Fruit fly (Drosophila melanogaster) whole organism, embryonic: ENCODE data around the gene CG9586.

ENCODE experiments used
- ATbp ChIP-seq: fragments of 200-800 bp; sonication (Bioruptor generic); optimal IDR thresholded peaks from 2 replicates; lab custom pipeline; 2017; ENCODE audit warnings: missing biosample characterization, mild to moderate bottlenecking, missing genetic modification characterization, missing genetic modification reagents
- Abd-B ChIP-seq: fragments of 200-800 bp; sonication (Bioruptor generic); optimal IDR thresholded peaks from 2 replicates; lab custom pipeline; 2018; ENCODE audit warnings: missing biosample characterization, mild to moderate bottlenecking, missing genetic modification characterization, moderate library complexity
- Ada2b ChIP-seq: fragments of 200-800 bp; sonication (Bioruptor generic); IDR thresholded peaks from 2 replicates; pipeline ENCODE4 v1.3.6; 2022; ENCODE audit warnings: missing biosample characterization, missing genetic modification characterization
- Asciz ChIP-seq: fragments of 200-800 bp; sonication (Bioruptor generic); optimal IDR thresholded peaks from 2 replicates; lab custom pipeline; 2017; ENCODE audit warnings: missing biosample characterization, mild to moderate bottlenecking, missing genetic modification characterization, missing genetic modification reagents
- B-H1 ChIP-seq: fragments of 200-800 bp; sonication (Bioruptor generic); IDR thresholded peaks from 3 replicates; pipeline ENCODE4 v1.3.6; 2022; ENCODE audit warnings: missing biosample characterization, missing genetic modification characterization
- B-H2 ChIP-seq: fragments of 200-800 bp; sonication (Bioruptor generic); optimal IDR thresholded peaks from 2 replicates; lab custom pipeline; 2018; ENCODE audit warnings: missing biosample characterization, mild to moderate bottlenecking, missing genetic modification characterization
- CG10267 ChIP-seq: fragments of 200-800 bp; sonication (Bioruptor generic); optimal IDR thresholded peaks from 2 replicates; lab custom pipeline; 2018; ENCODE audit warnings: missing biosample characterization, mild to moderate bottlenecking, missing genetic modification characterization, moderate library complexity
- CG10654 ChIP-seq: fragments of 200-800 bp; sonication (Bioruptor generic); optimal IDR thresholded peaks from 2 replicates; lab custom pipeline; 2016; ENCODE audit warnings: missing biosample characterization, missing genetic modification characterization
- CG10979 ChIP-seq: fragments of 200-800 bp; sonication (Bioruptor generic); optimal IDR thresholded peaks from 2 replicates; lab custom pipeline; 2018; ENCODE audit warnings: missing biosample characterization, mild to moderate bottlenecking, missing genetic modification characterization, moderate library complexity
- CG12071 ChIP-seq: fragments of 200-800 bp; sonication (Bioruptor generic); optimal IDR thresholded peaks from 3 replicates; lab custom pipeline; 2018; ENCODE audit warnings: missing biosample characterization, mild to moderate bottlenecking, missing genetic modification characterization
- CG12942 ChIP-seq: fragments of 200-800 bp; sonication (Bioruptor generic); optimal IDR thresholded peaks from 3 replicates; lab custom pipeline; 2016; ENCODE audit warnings: missing biosample characterization, missing genetic modification characterization
- CG13775 ChIP-seq: fragments of 200-800 bp; sonication (Bioruptor generic); optimal IDR thresholded peaks from 3 replicates; lab custom pipeline; 2017; ENCODE audit warnings: missing biosample characterization, mild to moderate bottlenecking, missing genetic modification characterization
- CG15479 ChIP-seq: fragments of 200-800 bp; sonication (Bioruptor generic); optimal IDR thresholded peaks from 3 replicates; lab custom pipeline; 2019; ENCODE audit warnings: missing biosample characterization, mild to moderate bottlenecking, missing genetic modification characterization, moderate library complexity
- CG1603 ChIP-seq: fragments of 200-800 bp; sonication (Bioruptor generic); optimal IDR thresholded peaks from 2 replicates; lab custom pipeline; 2019; ENCODE audit warnings: missing biosample characterization, mild to moderate bottlenecking, missing genetic modification characterization, moderate library complexity
- CG30403 ChIP-seq: fragments of 200-800 bp; sonication (Bioruptor generic); optimal IDR thresholded peaks from 3 replicates; lab custom pipeline; 2016; ENCODE audit warnings: missing biosample characterization, missing genetic modification characterization
- CG31365 ChIP-seq: fragments of 200-800 bp; sonication (Bioruptor generic); optimal IDR thresholded peaks from 2 replicates; lab custom pipeline; 2018; ENCODE audit warnings: missing biosample characterization, mild to moderate bottlenecking, missing genetic modification characterization
- CG42726 ChIP-seq: fragments of 200-800 bp; sonication (Bioruptor generic); IDR thresholded peaks from 2 replicates; pipeline ENCODE4 v1.3.6; 2022; ENCODE audit warnings: missing biosample characterization, missing genetic modification characterization; ENCODE audit not compliant: partially characterized antibody
- CG4282 ChIP-seq: fragments of 200-800 bp; sonication (Bioruptor generic); optimal IDR thresholded peaks from 2 replicates; lab custom pipeline; 2016; ENCODE audit warnings: missing biosample characterization, missing genetic modification characterization
- CG6854 ChIP-seq: fragments of 200-800 bp; sonication (Bioruptor generic); optimal IDR thresholded peaks from 3 replicates; lab custom pipeline; 2017; ENCODE audit warnings: missing biosample characterization, mild to moderate bottlenecking, missing genetic modification characterization
- CHES-1-like ChIP-seq: fragments of 200-800 bp; sonication (Bioruptor generic); optimal IDR thresholded peaks from 2 replicates; lab custom pipeline; 2016; ENCODE audit warnings: missing biosample characterization, missing genetic modification characterization
- Chrac-16 ChIP-seq: fragments of 200-800 bp; sonication (Bioruptor generic); optimal IDR thresholded peaks from 3 replicates; lab custom pipeline; 2016; ENCODE audit warnings: missing biosample characterization, missing genetic modification characterization
- Dek ChIP-seq: fragments of 200-800 bp; sonication (Bioruptor generic); optimal IDR thresholded peaks from 3 replicates; lab custom pipeline; 2019; ENCODE audit warnings: missing biosample characterization, mild to moderate bottlenecking, missing genetic modification characterization, moderate library complexity
- Doc2 ChIP-seq: fragments of 200-800 bp; sonication (Bioruptor generic); IDR thresholded peaks from 2 replicates; pipeline ENCODE4 v1.3.6; 2022; ENCODE audit warnings: missing biosample characterization, missing genetic modification characterization
- E2f2 ChIP-seq: fragments of 200-800 bp; sonication (Bioruptor generic); IDR thresholded peaks from 2 replicates; pipeline ENCODE4 v1.3.6; 2022; ENCODE audit warnings: missing biosample characterization, missing genetic modification characterization
- Gsc ChIP-seq: fragments of 200-800 bp; sonication (Bioruptor generic); IDR thresholded peaks from 2 replicates; pipeline ENCODE4 v1.3.6; 2022; ENCODE audit warnings: missing biosample characterization, missing genetic modification characterization
- Hey ChIP-seq: fragments of 200-800 bp; sonication (Bioruptor generic); optimal IDR thresholded peaks from 3 replicates; lab custom pipeline; 2018; ENCODE audit warnings: missing biosample characterization, mild to moderate bottlenecking, missing genetic modification characterization
- MTF-1 ChIP-seq: fragments of 200-800 bp; sonication (Bioruptor generic); optimal IDR thresholded peaks from 2 replicates; lab custom pipeline; 2018; ENCODE audit warnings: missing biosample characterization, mild to moderate bottlenecking, missing genetic modification characterization, borderline replicate concordance
- Mes4 ChIP-seq: fragments of 200-800 bp; sonication (Bioruptor generic); optimal IDR thresholded peaks from 2 replicates; lab custom pipeline; 2016; ENCODE audit warnings: missing biosample characterization, missing genetic modification characterization
- Optix ChIP-seq: fragments of 200-800 bp; sonication (Bioruptor generic); IDR thresholded peaks from 3 replicates; pipeline ENCODE4 v1.3.6; 2022; ENCODE audit warnings: missing biosample characterization, missing genetic modification characterization
- Poxn ChIP-seq: fragments of 200-800 bp; sonication (Bioruptor generic); IDR thresholded peaks from 2 replicates; pipeline ENCODE4 v1.3.6; 2022; ENCODE audit warnings: missing biosample characterization, missing genetic modification characterization
- Rfx ChIP-seq: fragments of 200-800 bp; sonication (Bioruptor generic); IDR thresholded peaks from 2 replicates; pipeline ENCODE4 v1.3.6; 2022; ENCODE audit warnings: missing biosample characterization, missing genetic modification characterization
- Usf ChIP-seq: fragments of 200-800 bp; sonication (Bioruptor generic); optimal IDR thresholded peaks from 2 replicates; lab custom pipeline; 2017; ENCODE audit warnings: missing genotype, missing biosample characterization, missing genetic modification characterization
- aop ChIP-seq: fragments of 200-800 bp; sonication (Bioruptor generic); IDR thresholded peaks from 2 replicates; pipeline ENCODE4 v1.3.6; 2022; ENCODE audit warnings: missing biosample characterization, missing genetic modification characterization
- exex ChIP-seq: fragments of 200-800 bp; sonication (Bioruptor generic); optimal IDR thresholded peaks from 4 replicates; lab custom pipeline; 2018; ENCODE audit warnings: missing biosample characterization, mild to moderate bottlenecking, missing genetic modification characterization, moderate library complexity
- gfzf ChIP-seq: fragments of 200-800 bp; sonication (Bioruptor generic); optimal IDR thresholded peaks from 2 replicates; lab custom pipeline; 2016; ENCODE audit warnings: missing biosample characterization, mild to moderate bottlenecking, missing genetic modification characterization, moderate library complexity
- ham ChIP-seq: fragments of 200-800 bp; sonication (Bioruptor generic); IDR thresholded peaks from 2 replicates; pipeline ENCODE4 v1.3.6; 2022; ENCODE audit warnings: missing biosample characterization, missing genetic modification characterization
- hbn ChIP-seq: fragments of 200-800 bp; sonication (Bioruptor generic); IDR thresholded peaks from 2 replicates; pipeline ENCODE4 v1.3.6; 2022; ENCODE audit warnings: missing biosample characterization, missing genetic modification characterization; ENCODE audit not compliant: partially characterized antibody
- jing ChIP-seq: fragments of 200-800 bp; sonication (Bioruptor generic); optimal IDR thresholded peaks from 2 replicates; lab custom pipeline; 2018; ENCODE audit warnings: missing biosample characterization, mild to moderate bottlenecking, missing genetic modification characterization
- kay ChIP-seq: fragments of 200-800 bp; sonication (Bioruptor generic); optimal IDR thresholded peaks from 2 replicates; lab custom pipeline; 2016; ENCODE audit warnings: missing biosample characterization, missing genetic modification characterization
- lov ChIP-seq, 2 experiments: fragments of 200-800 bp in 1 of 2; fragments of >200 bp in 1 of 2; sonication (Bioruptor generic) in 1 of 2; IDR thresholded peaks in 1 of 2; optimal IDR thresholded peaks in 1 of 2; 2 replicates in 1 of 2; 3 replicates in 1 of 2; pipeline versions ENCODE4 v1.3.6 to Lab custom; 2017 to 2022; ENCODE audit warnings: missing biosample characterization in 1 of 2, missing genetic modification characterization in 1 of 2
- p53 ChIP-seq: fragments of 200-800 bp; sonication (Bioruptor generic); optimal IDR thresholded peaks from 2 replicates; lab custom pipeline; 2016; ENCODE audit warnings: missing biosample characterization, missing genetic modification characterization
- pb ChIP-seq: fragments of 200-800 bp; sonication (Bioruptor generic); optimal IDR thresholded peaks from 3 replicates; lab custom pipeline; 2016; ENCODE audit warnings: missing biosample characterization, missing genetic modification characterization
- pzg ChIP-seq: fragments of 200-800 bp; sonication (Bioruptor generic); optimal IDR thresholded peaks from 3 replicates; lab custom pipeline; 2018; ENCODE audit warnings: missing biosample characterization, mild to moderate bottlenecking, missing genetic modification characterization, moderate library complexity
- seq ChIP-seq: fragments of 200-800 bp; sonication (Bioruptor generic); IDR thresholded peaks from 2 replicates; pipeline ENCODE4 v1.3.6; 2022; ENCODE audit warnings: missing biosample characterization, missing genetic modification characterization
- ssp ChIP-seq: fragments of 200-800 bp; sonication (Bioruptor generic); IDR thresholded peaks from 2 replicates; pipeline ENCODE4 v1.3.6; 2022; ENCODE audit warnings: missing biosample characterization, missing genetic modification characterization
- tin ChIP-seq: fragments of 200-800 bp; sonication (Bioruptor generic); optimal IDR thresholded peaks from 3 replicates; lab custom pipeline; 2016; ENCODE audit warnings: missing biosample characterization, missing genetic modification characterization
- tup ChIP-seq: fragments of 200-800 bp; sonication (Bioruptor generic); optimal IDR thresholded peaks from 2 replicates; lab custom pipeline; 2016; ENCODE audit warnings: missing biosample characterization, mild to moderate bottlenecking, missing genetic modification characterization, moderate library complexity
- twi ChIP-seq: fragments of 200-800 bp; optimal IDR thresholded peaks from 2 replicates; lab custom pipeline; 2019; ENCODE audit warnings: missing biosample characterization, mild to moderate bottlenecking, missing genetic modification characterization, moderate library complexity
- z ChIP-seq: fragments of 200-800 bp; sonication (Bioruptor generic); IDR thresholded peaks from 3 replicates; pipeline ENCODE4 v1.3.6; 2022; ENCODE audit warnings: missing biosample characterization, missing genetic modification characterization
- zf30C ChIP-seq: fragments of 200-800 bp; sonication (Bioruptor generic); optimal IDR thresholded peaks from 3 replicates; lab custom pipeline; 2018; ENCODE audit warnings: missing biosample characterization, mild to moderate bottlenecking, missing genetic modification characterization

CG9586 gene

DNA sequence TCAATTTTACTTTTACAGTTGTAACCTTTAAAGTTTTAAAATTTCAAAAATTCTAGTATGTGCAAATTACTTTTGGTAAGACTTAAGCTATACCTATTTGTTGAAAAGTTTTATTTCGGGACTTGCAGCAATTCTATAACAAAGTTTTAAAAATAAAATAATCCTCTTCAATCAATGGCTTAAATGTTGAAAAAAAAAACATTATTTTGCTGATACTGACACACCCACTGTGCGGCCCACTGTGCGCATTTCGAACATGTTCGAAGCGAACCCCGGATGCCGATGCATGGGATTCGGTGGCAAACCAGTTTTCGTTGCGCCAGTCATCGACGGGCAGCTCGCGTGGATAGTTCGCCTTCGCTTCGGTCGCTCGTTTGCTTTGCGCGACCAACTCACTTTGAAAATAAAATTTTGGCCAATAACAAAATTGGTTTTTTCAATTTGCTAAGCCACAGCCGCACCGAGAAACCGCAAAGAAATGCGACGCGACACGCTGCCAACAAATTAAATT is 40.8 kb downstream of the CG9586 start, which contains the start of gene CG32982 (continued):
- TF ChIP-seq CG12942 (GFP tag; lab: Kevin White, UChicago) = peak; percentile 72
- TF ChIP-seq CG4282 (GFP tag; lab: Kevin White, UChicago) = peak; percentile 30
- TF ChIP-seq ham = peak; percentile 73; the same call in 1 of the 2 replicates
- peak; percentile 70 for TF ChIP-seq kay
- TF ChIP-seq E2f2 (GFP tag; lab: Robert Waterston, UW) = peak; percentile 70
- peak; percentile 88 for TF ChIP-seq CG10267 (tag; lab: Kevin White, UChicago)
- peak; percentile 65 for TF ChIP-seq exex (tag; lab: Kevin White, UChicago)
- TF ChIP-seq CG30403 (GFP tag; lab: Kevin White, UChicago) = peak; percentile 97
- TF ChIP-seq CG42726 (GFP tag; lab: Robert Waterston, UW) = peak; percentile 73; the same call in 1 of the 2 replicates
- TF ChIP-seq CG31365 = no peak
- no peak for TF ChIP-seq lov (optimal IDR thresholded peaks at IDR 0.05; lab: Kevin White, UChicago)
- 0 out of 3 replicates have a peak, but pooled peaks have one; percentile 37 for TF ChIP-seq lov (GFP tag; IDR thresholded peaks at IDR 0.05; lab: Robert Waterston, UW)
- peak; percentile 82 for TF ChIP-seq Doc2
- peak; percentile 88 for TF ChIP-seq Mes4 (GFP tag; lab: Kevin White, UChicago)
- peak; percentile 87 for TF ChIP-seq twi (tag; lab: Kevin White, UChicago)
- peak; percentile 88 for TF ChIP-seq ATbp (GFP tag; lab: Kevin White, UChicago)
- no peak for TF ChIP-seq pzg
- TF ChIP-seq CG10654 (GFP tag; lab: Kevin White, UChicago) = peak; percentile 90
- TF ChIP-seq tin (GFP tag; lab: Kevin White, UChicago) = peak; percentile 92
- TF ChIP-seq MTF-1 (GFP tag; lab: Kevin White, UChicago) = peak; percentile 70
- TF ChIP-seq aop = no peak
- TF ChIP-seq tup (GFP tag; lab: Kevin White, UChicago) = peak; percentile 42
- TF ChIP-seq CG12071 = peak; percentile 74
- TF ChIP-seq Asciz (GFP tag; lab: Kevin White, UChicago) = peak; percentile 86
- TF ChIP-seq Optix = no peak; the same call in 1 of the 3 replicates
- peak; percentile 94 for TF ChIP-seq CG10979 (tag; lab: Kevin White, UChicago)
- TF ChIP-seq Ada2b = peak; percentile 86
- peak; percentile 63 for TF ChIP-seq B-H2
- TF ChIP-seq Hey = peak; percentile 8
- TF ChIP-seq seq (GFP tag; lab: Robert Waterston, UW) = peak; percentile 88
- TF ChIP-seq z (GFP tag; lab: Robert Waterston, UW) = peak; percentile 64; the same call in 1 of the 3 replicates
- TF ChIP-seq hbn (GFP tag; lab: Robert Waterston, UW) = no peak
- peak; percentile 82 for TF ChIP-seq B-H1 (GFP tag; lab: Robert Waterston, UW)
- TF ChIP-seq Usf = peak; percentile 90
- TF ChIP-seq Poxn = peak; percentile 76
- peak; percentile 37 for TF ChIP-seq p53 (GFP tag; lab: Kevin White, UChicago)
- TF ChIP-seq CG6854 (GFP tag; lab: Kevin White, UChicago) = peak; percentile 84
- peak; percentile 92 for TF ChIP-seq Abd-B (GFP tag; lab: Kevin White, UChicago)
- no peak for TF ChIP-seq Gsc (GFP tag; lab: Robert Waterston, UW)
- peak; percentile 51 for TF ChIP-seq CG15479
- TF ChIP-seq CG1603 (tag; lab: Kevin White, UChicago) = peak; percentile 62
- TF ChIP-seq Chrac-16 = peak; percentile 90
- TF ChIP-seq gfzf (GFP tag; lab: Kevin White, UChicago) = no peak
- no peak for TF ChIP-seq zf30C (GFP tag; lab: Kevin White, UChicago)
- peak; percentile 88 for TF ChIP-seq CHES-1-like
- peak; percentile 61 for TF ChIP-seq Dek (tag; lab: Kevin White, UChicago)
- no peak for TF ChIP-seq jing (GFP tag; lab: Kevin White, UChicago)
- TF ChIP-seq ssp (GFP tag; lab: Robert Waterston, UW) = peak; percentile 77
- peak; percentile 95 for TF ChIP-seq Rfx (GFP tag; lab: Robert Waterston, UW)
- peak; percentile 94 for TF ChIP-seq CG13775
- peak; percentile 94 for TF ChIP-seq pb
